Fruit fly (Drosophila melanogaster) whole organism, embryonic: ENCODE data around the gene Gad1.
A peak's percentile ranks its signal among the peaks of the same experiment; 100 is the strongest.

Experiments
- Atf6 ChIP-seq: fragments of 200-800 bp; sonication (Bioruptor generic); IDR thresholded peaks from 2 replicates; pipeline ENCODE4 v1.3.6; 2022; ENCODE audit warnings: missing biosample characterization, missing genetic modification characterization
- Bgb ChIP-seq: fragments of 200-800 bp; sonication (Bioruptor generic); IDR thresholded peaks from 2 replicates; pipeline ENCODE4 v1.3.6; 2022; ENCODE audit warnings: missing biosample characterization, missing genetic modification characterization; ENCODE audit not compliant: partially characterized antibody
- CG10654 ChIP-seq: fragments of 200-800 bp; sonication (Bioruptor generic); optimal IDR thresholded peaks from 2 replicates; lab custom pipeline; 2016; ENCODE audit warnings: missing biosample characterization, missing genetic modification characterization
- CG12236 ChIP-seq: fragments of 200-800 bp; sonication (Bioruptor generic); optimal IDR thresholded peaks from 2 replicates; lab custom pipeline; 2016; ENCODE audit warnings: missing biosample characterization, missing genetic modification characterization
- CG14050 ChIP-seq: fragments of 200-800 bp; sonication (Bioruptor generic); IDR thresholded peaks from 3 replicates; pipeline ENCODE4 v1.3.6; 2022; ENCODE audit warnings: missing biosample characterization, missing genetic modification characterization
- CG14441 ChIP-seq: fragments of 200-800 bp; sonication (Bioruptor generic); IDR thresholded peaks from 2 replicates; pipeline ENCODE4 v1.3.6; 2022; ENCODE audit warnings: missing biosample characterization, missing genetic modification characterization
- CG16779 ChIP-seq: fragments of 200-800 bp; sonication (Bioruptor generic); IDR thresholded peaks from 2 replicates; pipeline ENCODE4 v1.3.6; 2022; ENCODE audit warnings: missing biosample characterization, missing genetic modification characterization
- CG16813 ChIP-seq: fragments of 200-800 bp; sonication (Bioruptor generic); IDR thresholded peaks from 3 replicates; pipeline ENCODE4 v1.3.6; 2022; ENCODE audit warnings: missing biosample characterization, missing genetic modification characterization; ENCODE audit not compliant: partially characterized antibody
- CG18011 ChIP-seq: fragments of 200-800 bp; sonication (Bioruptor generic); optimal IDR thresholded peaks from 2 replicates; lab custom pipeline; 2017; ENCODE audit warnings: missing biosample characterization, missing genetic modification characterization, mild to moderate bottlenecking, moderate library complexity, missing genotype
- CG2199 ChIP-seq: fragments of 200-800 bp; sonication (Bioruptor generic); IDR thresholded peaks from 3 replicates; pipeline ENCODE4 v1.3.6; 2022; ENCODE audit warnings: missing biosample characterization, missing genetic modification characterization
- CG31365 ChIP-seq: fragments of 200-800 bp; sonication (Bioruptor generic); optimal IDR thresholded peaks from 2 replicates; lab custom pipeline; 2018; ENCODE audit warnings: missing biosample characterization, mild to moderate bottlenecking, missing genetic modification characterization
- CG3847 ChIP-seq: fragments of 200-800 bp; sonication (Bioruptor generic); IDR thresholded peaks from 2 replicates; pipeline ENCODE4 v1.3.6; 2022; ENCODE audit warnings: missing biosample characterization, missing genetic modification characterization
- CG4707 ChIP-seq: fragments of 200-800 bp; sonication (Bioruptor generic); optimal IDR thresholded peaks from 2 replicates; lab custom pipeline; 2018; ENCODE audit warnings: missing biosample characterization, mild to moderate bottlenecking, missing genetic modification characterization, moderate library complexity
- CG4730 ChIP-seq: fragments of 200-800 bp; sonication (Bioruptor generic); IDR thresholded peaks from 2 replicates; pipeline ENCODE4 v1.3.6; 2022; ENCODE audit warnings: missing biosample characterization, missing genetic modification characterization
- CG5953 ChIP-seq: fragments of 200-800 bp; sonication (Bioruptor generic); IDR thresholded peaks from 2 replicates; pipeline ENCODE4 v1.3.6; 2022; ENCODE audit warnings: missing biosample characterization, missing genetic modification characterization
- CG7357 ChIP-seq: fragments of 200-800 bp; sonication (Bioruptor generic); IDR thresholded peaks from 3 replicates; pipeline ENCODE4 v1.3.6; 2022; ENCODE audit warnings: missing biosample characterization, missing genetic modification characterization
- CG8290 ChIP-seq, 3 experiments: fragments of 200-800 bp; sonication (Bioruptor generic); optimal IDR thresholded peaks; 2 replicates each; lab custom pipeline; 2016 to 2019; ENCODE audit warnings: missing biosample characterization in 3 of 3, missing genetic modification characterization in 3 of 3, mild to moderate bottlenecking in 2 of 3, moderate library complexity in 1 of 3
- CG8388 ChIP-seq: fragments of 200-800 bp; sonication (Bioruptor generic); optimal IDR thresholded peaks from 2 replicates; lab custom pipeline; 2019; ENCODE audit warnings: missing biosample characterization, mild to moderate bottlenecking, missing genetic modification characterization, moderate library complexity
- CG9817 ChIP-seq: fragments of 200-800 bp; sonication (Bioruptor generic); optimal IDR thresholded peaks from 2 replicates; lab custom pipeline; 2018; ENCODE audit warnings: missing biosample characterization, mild to moderate bottlenecking, missing genetic modification characterization, moderate library complexity
- ERR ChIP-seq: fragments of 200-800 bp; sonication (Bioruptor generic); optimal IDR thresholded peaks from 2 replicates; lab custom pipeline; 2016; ENCODE audit warnings: missing biosample characterization, missing genetic modification characterization
- Fer2 ChIP-seq: fragments of 200-800 bp; sonication (Bioruptor generic); optimal IDR thresholded peaks from 2 replicates; lab custom pipeline; 2018; ENCODE audit warnings: missing biosample characterization, mild to moderate bottlenecking, missing genetic modification characterization, moderate library complexity
- Gsc ChIP-seq: fragments of 200-800 bp; sonication (Bioruptor generic); IDR thresholded peaks from 2 replicates; pipeline ENCODE4 v1.3.6; 2022; ENCODE audit warnings: missing biosample characterization, missing genetic modification characterization
- MESR4 ChIP-seq: fragments of 200-800 bp; sonication (Bioruptor generic); optimal IDR thresholded peaks from 2 replicates; lab custom pipeline; 2018; ENCODE audit warnings: missing biosample characterization, mild to moderate bottlenecking, missing genetic modification characterization, moderate library complexity
- Rfx ChIP-seq: fragments of 200-800 bp; sonication (Bioruptor generic); IDR thresholded peaks from 2 replicates; pipeline ENCODE4 v1.3.6; 2022; ENCODE audit warnings: missing biosample characterization, missing genetic modification characterization
- Six4 ChIP-seq: fragments of 200-800 bp; sonication (Bioruptor generic); optimal IDR thresholded peaks from 2 replicates; lab custom pipeline; 2016; ENCODE audit warnings: missing biosample characterization, missing genetic modification characterization
- Ssrp ChIP-seq: fragments of 200-800 bp; sonication (Bioruptor generic); optimal IDR thresholded peaks from 2 replicates; lab custom pipeline; 2018; ENCODE audit warnings: missing biosample characterization, mild to moderate bottlenecking, missing genetic modification characterization, moderate library complexity
- Xbp1 ChIP-seq: fragments of 200-800 bp; sonication (Bioruptor generic); optimal IDR thresholded peaks from 3 replicates; lab custom pipeline; 2016; ENCODE audit warnings: missing biosample characterization, mild to moderate bottlenecking, missing genetic modification characterization
- bigmax ChIP-seq: fragments of 200-800 bp; sonication (Bioruptor generic); optimal IDR thresholded peaks from 2 replicates; lab custom pipeline; 2018; ENCODE audit warnings: missing biosample characterization, mild to moderate bottlenecking, missing genetic modification characterization
- cg ChIP-seq: fragments of 200-800 bp; sonication (Bioruptor generic); optimal IDR thresholded peaks from 3 replicates; lab custom pipeline; 2019; ENCODE audit warnings: missing biosample characterization, mild to moderate bottlenecking, missing genetic modification characterization, moderate library complexity
- chif ChIP-seq, 2 experiments: fragments of 200-800 bp; sonication (Bioruptor generic); optimal IDR thresholded peaks; 3 replicates each; lab custom pipeline; 2016; ENCODE audit warnings: missing biosample characterization in 2 of 2, missing genetic modification characterization in 2 of 2
- cwo ChIP-seq: fragments of 200-800 bp; sonication (Bioruptor generic); optimal IDR thresholded peaks from 3 replicates; lab custom pipeline; 2017; ENCODE audit warnings: missing biosample characterization, missing genetic modification characterization, mild to moderate bottlenecking, moderate library complexity, missing genetic modification reagents
- dmrt99B ChIP-seq: fragments of 200-800 bp; sonication (Bioruptor generic); optimal IDR thresholded peaks from 2 replicates; lab custom pipeline; 2018; ENCODE audit warnings: missing biosample characterization, mild to moderate bottlenecking, missing genetic modification characterization, moderate library complexity
- eve ChIP-seq, 2 experiments: fragments of >200 bp; optimal IDR thresholded peaks; 2 replicates each; lab custom pipeline; 2017; ENCODE audit warnings: missing biosample characterization in 2 of 2, missing genetic modification characterization in 2 of 2
- gce ChIP-seq: fragments of 200-800 bp; sonication (Bioruptor generic); IDR thresholded peaks from 3 replicates; pipeline ENCODE4 v1.3.6; 2022; ENCODE audit warnings: missing biosample characterization, missing genetic modification characterization
- gcm ChIP-seq: fragments of 200-800 bp; sonication (Bioruptor generic); optimal IDR thresholded peaks from 2 replicates; lab custom pipeline; 2019; ENCODE audit warnings: missing biosample characterization, mild to moderate bottlenecking, missing genetic modification characterization, moderate library complexity
- grau ChIP-seq: fragments of 200-800 bp; optimal IDR thresholded peaks from 3 replicates; lab custom pipeline; 2019; ENCODE audit warnings: missing biosample characterization, mild to moderate bottlenecking, missing genetic modification characterization, moderate library complexity
- ken ChIP-seq: fragments of 200-800 bp; sonication (Bioruptor generic); IDR thresholded peaks from 3 replicates; pipeline ENCODE4 v1.3.6; 2022; ENCODE audit warnings: missing biosample characterization, missing genetic modification characterization
- lmd ChIP-seq: fragments of 200-800 bp; sonication (Bioruptor generic); IDR thresholded peaks from 2 replicates; pipeline ENCODE4 v1.3.6; 2022; ENCODE audit warnings: missing biosample characterization, missing genetic modification characterization
- nerfin-2 ChIP-seq: fragments of 200-800 bp; sonication (Bioruptor generic); IDR thresholded peaks from 2 replicates; pipeline ENCODE4 v1.3.6; 2022; ENCODE audit warnings: missing biosample characterization, missing genetic modification characterization; ENCODE audit not compliant: partially characterized antibody
- nmo ChIP-seq: fragments of 200-800 bp; sonication (Bioruptor generic); optimal IDR thresholded peaks from 2 replicates; lab custom pipeline; 2018; ENCODE audit warnings: missing biosample characterization, mild to moderate bottlenecking, missing genetic modification characterization, moderate library complexity
- nom ChIP-seq: fragments of 200-800 bp; sonication (Bioruptor generic); optimal IDR thresholded peaks from 2 replicates; lab custom pipeline; 2017; ENCODE audit warnings: missing biosample characterization, missing genetic modification characterization, mild to moderate bottlenecking, moderate library complexity, missing genetic modification reagents
- pb ChIP-seq: fragments of 200-800 bp; sonication (Bioruptor generic); optimal IDR thresholded peaks from 3 replicates; lab custom pipeline; 2016; ENCODE audit warnings: missing biosample characterization, missing genetic modification characterization
- pita ChIP-seq: fragments of 200-800 bp; sonication (Bioruptor generic); optimal IDR thresholded peaks from 2 replicates; lab custom pipeline; 2017; ENCODE audit warnings: missing biosample characterization, mild to moderate bottlenecking, missing genetic modification characterization
- run ChIP-seq: fragments of 200-800 bp; sonication (Bioruptor generic); optimal IDR thresholded peaks from 3 replicates; lab custom pipeline; 2018; ENCODE audit warnings: missing biosample characterization, mild to moderate bottlenecking, missing genetic modification characterization
- sens ChIP-seq: fragments of 200-800 bp; sonication (Bioruptor generic); peaks from one replicate; lab custom pipeline; 2016; ENCODE audit warnings: missing biosample characterization, missing genetic modification characterization
- seq ChIP-seq: fragments of 200-800 bp; sonication (Bioruptor generic); IDR thresholded peaks from 2 replicates; pipeline ENCODE4 v1.3.6; 2022; ENCODE audit warnings: missing biosample characterization, missing genetic modification characterization
- sima ChIP-seq: fragments of 200-800 bp; sonication (Bioruptor generic); optimal IDR thresholded peaks from 2 replicates; lab custom pipeline; 2016; ENCODE audit warnings: missing biosample characterization, missing genetic modification characterization
- wdn ChIP-seq: fragments of 200-800 bp; sonication (Bioruptor generic); IDR thresholded peaks from 2 replicates; pipeline ENCODE4 v1.3.6; 2022; ENCODE audit warnings: missing biosample characterization, missing genetic modification characterization
- zfh1 ChIP-seq: fragments of 200-800 bp; sonication (Bioruptor generic); IDR thresholded peaks from 3 replicates; pipeline ENCODE4 v1.3.6; 2022; ENCODE audit warnings: missing biosample characterization, missing genetic modification characterization

Gad1 gene

dm6 chr3L:4133724-4134678 is 45.5 kb upstream of the Gad1 start, which contains the start of gene ens (continued):
- TF ChIP-seq grau (tag; lab: Kevin White, UChicago) = peak; percentile 5
- TF ChIP-seq zfh1 = 0 out of 3 replicates have a peak, but pooled peaks have one; percentile 24
- peak; percentile 51 for TF ChIP-seq Bgb (GFP tag; lab: Robert Waterston, UW)
- TF ChIP-seq seq (GFP tag; lab: Robert Waterston, UW) = no peak
- TF ChIP-seq MESR4 (GFP tag; lab: Kevin White, UChicago) = peak; percentile 94
- TF ChIP-seq pita (GFP tag; lab: Kevin White, UChicago) = no peak
- TF ChIP-seq nerfin-2 = no peak
- no peak for TF ChIP-seq pb (GFP tag; lab: Kevin White, UChicago)
- TF ChIP-seq CG10654 (GFP tag; lab: Kevin White, UChicago) = no peak
- no peak for TF ChIP-seq gcm (GFP tag; lab: Kevin White, UChicago)
- TF ChIP-seq CG8290 (GFP tag; optimal IDR thresholded peaks at IDR 0.05; lab: Kevin White, UChicago) = no peak
- no peak for TF ChIP-seq CG8290 (tag; optimal IDR thresholded peaks at IDR 0.05; lab: Kevin White, UChicago)
- no peak for TF ChIP-seq CG2199 (GFP tag; lab: Robert Waterston, UW)
- TF ChIP-seq CG18011 (GFP tag; lab: Kevin White, UChicago) = no peak
- no peak for TF ChIP-seq CG31365
- no peak for TF ChIP-seq Atf6
- TF ChIP-seq Xbp1 (GFP tag; lab: Kevin White, UChicago) = no peak
- no peak for TF ChIP-seq gce (GFP tag; lab: Robert Waterston, UW)
- no peak for TF ChIP-seq CG8388 (GFP tag; lab: Kevin White, UChicago)
- no peak for TF ChIP-seq CG16813
- no peak for TF ChIP-seq cwo
- TF ChIP-seq run = peak; percentile 14
- TF ChIP-seq dmrt99B (tag; lab: Kevin White, UChicago) = no peak
- TF ChIP-seq CG9817 = no peak
- TF ChIP-seq CG3847 = no peak
- TF ChIP-seq CG4707 = no peak
- TF ChIP-seq sima (GFP tag; lab: Kevin White, UChicago) = no peak
- TF ChIP-seq Fer2 (tag; lab: Kevin White, UChicago) = no peak
- TF ChIP-seq wdn = no peak
- no peak for TF ChIP-seq Six4 (GFP tag; lab: Kevin White, UChicago)
- TF ChIP-seq CG14441 (GFP tag; lab: Robert Waterston, UW) = no peak
- TF ChIP-seq Ssrp (tag; lab: Kevin White, UChicago) = no peak
- TF ChIP-seq sens (GFP tag; lab: Kevin White, UChicago) = peak; percentile 82
- TF ChIP-seq CG16779 (GFP tag; lab: Robert Waterston, UW) = no peak
- peak; percentile 88 for TF ChIP-seq cg
- TF ChIP-seq CG4730 (GFP tag; lab: Robert Waterston, UW) = no peak
- peak; percentile 23 for TF ChIP-seq nmo (GFP tag; lab: Kevin White, UChicago)
- no peak for TF ChIP-seq CG5953 (GFP tag; lab: Robert Waterston, UW)
- no peak for TF ChIP-seq bigmax (GFP tag; lab: Kevin White, UChicago)
- TF ChIP-seq ken = no peak
- TF ChIP-seq CG12236 (GFP tag; lab: Kevin White, UChicago) = no peak
- TF ChIP-seq eve (GFP tag; optimal IDR thresholded peaks at IDR 0.05; lab: Kevin White, UChicago) = no peak
- TF ChIP-seq ERR = no peak
- no peak for TF ChIP-seq Gsc
- TF ChIP-seq CG7357 (GFP tag; lab: Robert Waterston, UW) = no peak
- TF ChIP-seq nom (GFP tag; lab: Kevin White, UChicago) = peak; percentile 66
- TF ChIP-seq CG14050 (GFP tag; lab: Robert Waterston, UW) = no peak
- TF ChIP-seq chif (GFP tag; optimal IDR thresholded peaks at IDR 0.05; lab: Kevin White, UChicago) = no peak
- 0 out of 2 replicates have a peak, but pooled peaks have one; percentile 21 for TF ChIP-seq Rfx
- TF ChIP-seq lmd (GFP tag; lab: Robert Waterston, UW) = no peak
